Worm (Caenorhabditis elegans) whole organism, mixed stage, embryonic: ENCODE data around the gene nspa-8.

Source experiments
- ceh-43 ChIP-seq: fragments of 200-800 bp; sonication (Bioruptor generic); optimal IDR thresholded peaks from 2 replicates; lab custom pipeline; 2018; ENCODE audit warnings: mild to moderate bottlenecking, missing genetic modification characterization, moderate library complexity, missing compliant biosample characterization
- ham-2 ChIP-seq: fragments of 200-800 bp; sonication (Bioruptor generic); optimal IDR thresholded peaks from 2 replicates; lab custom pipeline; 2018; ENCODE audit warnings: mild to moderate bottlenecking, missing genetic modification characterization, missing compliant biosample characterization
- nhr-12 ChIP-seq: fragments of 150-350 bp; optimal IDR thresholded peaks from 2 replicates; lab custom pipeline; 2014; ENCODE audit warnings: missing biosample characterization, missing genetic modification characterization
- nhr-237 ChIP-seq: fragments of 150-350 bp; optimal IDR thresholded peaks from 2 replicates; lab custom pipeline; 2014; ENCODE audit warnings: missing biosample characterization, missing genetic modification characterization
- nhr-28 ChIP-seq: fragments of 150-350 bp; optimal IDR thresholded peaks from 2 replicates; lab custom pipeline; 2014; ENCODE audit warnings: missing biosample characterization, missing genetic modification characterization
- pha-4 ChIP-seq: fragments of 150-350 bp; optimal IDR thresholded peaks from 2 replicates; lab custom pipeline; 2018; ENCODE audit warnings: missing biosample characterization, missing genetic modification reagents, missing genetic modification characterization
- unc-120 ChIP-seq: sonication (generic microtip); optimal IDR thresholded peaks from 2 replicates; lab custom pipeline; 2017; ENCODE audit warnings: missing genetic modification characterization, missing compliant biosample characterization; ENCODE audit not compliant: poor library complexity, severe bottlenecking

- TF ChIP-seq ceh-43: no peak
- TF ChIP-seq nhr-237 (tag; lab: Kevin White, UChicago): no peak
- TF ChIP-seq pha-4 (tag; lab: Kevin White, UChicago): no peak
- peak; percentile 63 for TF ChIP-seq unc-120 (tag; lab: Kevin White, UChicago)
- TF ChIP-seq nhr-12: no peak
- TF ChIP-seq nhr-28 (tag; lab: Kevin White, UChicago): no peak
- TF ChIP-seq ham-2: no peak
Measured at ce11 chrV:14871365-14871764, 44.5 kb upstream of the nspa-8 start, which contains the start of gene ZC412.3.
